Worm (Caenorhabditis elegans) whole organism, L3 larva: ENCODE measurements around the gene ZK1236.5.

Experiments
- ama-1 ChIP-seq: fragments of 150-350 bp; optimal IDR thresholded peaks from 2 replicates; lab custom pipeline; 2018
- nhr-77 ChIP-seq: fragments of 150-350 bp; optimal IDR thresholded peaks from 2 replicates; lab custom pipeline; 2014; ENCODE audit warnings: missing biosample characterization, missing genetic modification characterization

ce11 chrIII:8401887-8402286, 30.1 kb downstream of the ZK1236.5 start, which contains the start of gene lap-1:
- TF ChIP-seq nhr-77 (tag; lab: Kevin White, UChicago) = no peak
- no peak for TF ChIP-seq ama-1
